Worm (Caenorhabditis elegans) whole organism, young adult: ENCODE results near the gene Y116F11B.13.

Source experiments
- F23B12.7 ChIP-seq: sonication (generic microtip); optimal IDR thresholded peaks from 2 replicates; lab custom pipeline; 2017; ENCODE audit warnings: missing genetic modification characterization, mild to moderate bottlenecking, missing compliant biosample characterization, antibody characterized with exemption, moderate library complexity; ENCODE audit not compliant: insufficient read depth
- F39B2.1 ChIP-seq: fragments of 200-800 bp; sonication (Bioruptor generic); IDR thresholded peaks from 2 replicates; pipeline ENCODE4 v1.3.6; 2022; ENCODE audit warnings: missing genetic modification reagents, missing genetic modification characterization, missing compliant biosample characterization
- F55B11.4 ChIP-seq: sonication (generic microtip); optimal IDR thresholded peaks from 2 replicates; lab custom pipeline; 2016; ENCODE audit warnings: missing compliant biosample characterization, missing genetic modification characterization, borderline replicate concordance; ENCODE audit not compliant: insufficient read depth
- ama-1 ChIP-seq, 3 experiments: fragments of 150-350 bp in 1 of 3; sonication (generic microtip) in 2 of 3; optimal IDR thresholded peaks; 2 replicates each; lab custom pipeline; 2014 to 2018; ENCODE audit warnings: missing biosample characterization in 2 of 3, missing genetic modification characterization in 2 of 3, missing genetic modification reagents in 2 of 3
- attf-3 ChIP-seq: fragments of 200-800 bp; sonication (Bioruptor generic); conservative IDR thresholded peaks from 2 replicates; pipeline ENCODE4 v1.3.6; 2022; ENCODE audit warnings: missing genetic modification reagents, missing genetic modification characterization, missing compliant biosample characterization
- ceh-27 ChIP-seq: fragments of 200-800 bp; sonication (Bioruptor generic); optimal IDR thresholded peaks from 2 replicates; lab custom pipeline; 2018; ENCODE audit warnings: mild to moderate bottlenecking, missing genetic modification characterization, moderate library complexity, missing compliant biosample characterization
- ceh-79 ChIP-seq: sonication (generic microtip); optimal IDR thresholded peaks from 2 replicates; lab custom pipeline; 2017; ENCODE audit warnings: mild to moderate bottlenecking, missing genetic modification characterization, missing compliant biosample characterization
- chd-7 ChIP-seq: sonication (generic microtip); optimal IDR thresholded peaks from 2 replicates; lab custom pipeline; 2016; ENCODE audit warnings: mild to moderate bottlenecking, missing genetic modification characterization, moderate library complexity, missing compliant biosample characterization
- hlh-26 ChIP-seq: fragments of 200-800 bp; sonication (Bioruptor generic); conservative IDR thresholded peaks from 2 replicates; pipeline ENCODE4 v1.3.6; 2022; ENCODE audit warnings: missing genetic modification reagents, missing genetic modification characterization, missing compliant biosample characterization
- lag-1 ChIP-seq: fragments of 200-800 bp; sonication (Bioruptor generic); IDR thresholded peaks from 2 replicates; pipeline ENCODE4 v1.3.6; 2022; ENCODE audit warnings: missing genetic modification reagents, missing genetic modification characterization, missing compliant biosample characterization
- mel-28 ChIP-seq: sonication (generic microtip); optimal IDR thresholded peaks from 2 replicates; lab custom pipeline; 2016; ENCODE audit warnings: borderline replicate concordance, mild to moderate bottlenecking, missing genetic modification characterization, missing compliant biosample characterization
- nfyb-1 ChIP-seq: fragments of 200-800 bp; sonication (Bioruptor generic); IDR thresholded peaks from 2 replicates; pipeline ENCODE4 v1.3.6; 2022; ENCODE audit warnings: missing genetic modification reagents, missing genetic modification characterization, missing compliant biosample characterization
- repo-1 ChIP-seq: sonication (generic microtip); optimal IDR thresholded peaks from 2 replicates; lab custom pipeline; 2017; ENCODE audit warnings: mild to moderate bottlenecking, missing genetic modification characterization, missing compliant biosample characterization
- unc-62 ChIP-seq: fragments of 150-350 bp; optimal IDR thresholded peaks from 2 replicates; lab custom pipeline; 2014; ENCODE audit warnings: missing biosample characterization, missing genetic modification reagents, missing genetic modification characterization

DNA sequence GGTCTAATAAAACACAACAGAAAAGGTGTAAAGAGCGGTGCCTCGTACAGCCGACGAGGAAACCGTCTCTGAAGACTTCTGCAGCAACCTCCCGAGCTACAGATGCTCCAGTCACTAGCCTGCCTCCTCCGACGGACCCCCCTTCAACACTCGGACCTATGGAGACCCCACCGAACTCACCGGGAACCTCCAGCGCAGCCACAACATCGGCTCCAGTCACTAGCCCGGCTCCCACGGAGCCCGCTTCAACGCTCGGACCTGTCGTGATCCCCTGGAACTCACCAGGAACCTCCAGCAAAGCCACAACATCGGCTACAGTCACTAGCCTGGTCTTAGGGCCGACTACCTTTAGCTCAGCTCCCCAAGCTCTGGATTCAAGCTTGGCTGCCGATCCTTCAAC is 22.8 kb upstream of the Y116F11B.13 start:
- TF ChIP-seq mel-28 (tag; lab: Kevin White, UChicago) = no peak
- no peak for TF ChIP-seq hlh-26 (GFP tag; lab: Robert Waterston, UW)
- TF ChIP-seq F39B2.1 (GFP tag; lab: Robert Waterston, UW) = no peak
- no peak for TF ChIP-seq ceh-79 (tag; lab: Kevin White, UChicago)
- no peak for TF ChIP-seq unc-62 (GFP tag; lab: Kevin White, UChicago)
- TF ChIP-seq ama-1 (optimal IDR thresholded peaks at IDR 0.05; lab: Kevin White, UChicago) = no peak
- no peak for TF ChIP-seq ama-1 (GFP tag; optimal IDR thresholded peaks at IDR 0.05; lab: Kevin White, UChicago)
- no peak for TF ChIP-seq ceh-27 (GFP tag; lab: Kevin White, UChicago)
- TF ChIP-seq nfyb-1 (GFP tag; lab: Robert Waterston, UW) = no peak
- no peak for TF ChIP-seq F23B12.7 (tag; lab: Kevin White, UChicago)
- no peak for TF ChIP-seq attf-3
- TF ChIP-seq chd-7 (tag; lab: Kevin White, UChicago) = no peak
- no peak for TF ChIP-seq lag-1
- no peak for TF ChIP-seq F55B11.4 (tag; lab: Kevin White, UChicago)
- TF ChIP-seq repo-1 (tag; lab: Kevin White, UChicago) = no peak
